Fruit fly (Drosophila melanogaster): ENCODE results near the gene out.
A peak's percentile ranks its signal among the peaks of the same experiment; 100 is the strongest.

Gene out

DNA sequence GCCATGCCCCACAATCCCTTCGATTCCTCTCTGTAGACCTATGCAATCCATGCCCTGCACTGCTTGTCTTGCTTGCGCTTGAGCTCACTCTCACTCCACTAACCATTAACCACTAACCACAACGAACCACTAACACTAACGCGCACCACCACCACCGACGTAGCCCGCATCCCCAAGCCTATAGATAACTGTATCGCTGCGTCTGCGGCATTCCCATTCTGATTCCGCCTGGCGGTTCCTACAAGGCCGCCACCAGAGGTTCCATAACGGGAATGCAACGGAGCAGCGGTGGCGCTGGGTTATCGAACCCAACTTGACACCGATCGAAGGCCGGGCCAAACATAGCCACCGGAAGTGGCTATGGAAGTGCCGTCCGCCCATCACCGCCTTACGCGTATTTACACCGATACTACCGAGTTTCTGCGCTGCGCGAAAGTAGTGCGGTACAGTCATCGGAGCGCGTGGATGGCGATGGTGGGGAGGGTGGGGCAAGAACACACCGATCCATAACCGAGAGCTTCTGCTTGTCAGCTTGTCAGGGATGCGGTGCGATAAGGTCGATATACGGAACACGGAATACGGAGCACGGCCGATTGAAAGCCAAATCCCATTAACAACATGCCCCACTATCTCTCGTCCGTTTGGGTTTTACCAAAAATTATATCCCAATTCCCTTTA lies 56.0 kb downstream of the out start:
- TF ChIP-seq E2f1 (GFP tag; IDR thresholded peaks at IDR 0.05) (no peak), Ets65A (GFP tag) (peak; percentile 59), gcm (GFP tag; optimal IDR thresholded peaks at IDR 0.05) (peak; percentile 60), CG1832 (GFP tag; optimal IDR thresholded peaks at IDR 0.05) (peak; percentile 6), lab (GFP tag; optimal IDR thresholded peaks at IDR 0.05) (peak; percentile 91), CG18011 (GFP tag; optimal IDR thresholded peaks at IDR 0.05) (peak; percentile 94), crol (GFP tag; IDR thresholded peaks at IDR 0.05) (peak; percentile 61), vfl (GFP tag; optimal IDR thresholded peaks at IDR 0.05) (no peak), cg (GFP tag; optimal IDR thresholded peaks at IDR 0.05) (peak; percentile 12), CG1233 (GFP tag; optimal IDR thresholded peaks at IDR 0.05) (no peak)

dm6 chrX:19264396-19264795 lies 57.5 kb downstream of the out start:
- TF ChIP-seq CG4328 (GFP tag; optimal IDR thresholded peaks at IDR 0.05), result no peak
- TF ChIP-seq pzg (GFP tag; optimal IDR thresholded peaks at IDR 0.05), result no peak
- no peak for TF ChIP-seq Chrac-16 (GFP tag; optimal IDR thresholded peaks at IDR 0.05)
- no peak for TF ChIP-seq lov (optimal IDR thresholded peaks at IDR 0.05)
- no peak for TF ChIP-seq lov (GFP tag; IDR thresholded peaks at IDR 0.05)
- no peak for TF ChIP-seq twi (tag; optimal IDR thresholded peaks at IDR 0.05)
- no peak for TF ChIP-seq sna (GFP tag; IDR thresholded peaks at IDR 0.05; ENCODE audit: partially characterized antibody)
- TF ChIP-seq Sox102F (GFP tag; optimal IDR thresholded peaks at IDR 0.05), result no peak
- no peak for TF ChIP-seq CG17361 (GFP tag; IDR thresholded peaks at IDR 0.05)
- TF ChIP-seq CG8290 (GFP tag; optimal IDR thresholded peaks at IDR 0.05), result no peak
- no peak for TF ChIP-seq CG8290 (tag; optimal IDR thresholded peaks at IDR 0.05)
- no peak for TF ChIP-seq org-1 (GFP tag; optimal IDR thresholded peaks at IDR 0.05)
- TF ChIP-seq Myb (GFP tag; optimal IDR thresholded peaks at IDR 0.05), result no peak
- TF ChIP-seq CG12071 (GFP tag; optimal IDR thresholded peaks at IDR 0.05), result no peak
- no peak for TF ChIP-seq CG11398 (GFP tag; optimal IDR thresholded peaks at IDR 0.05)
- TF ChIP-seq CG2129 (GFP tag; IDR thresholded peaks at IDR 0.05; ENCODE audit: partially characterized antibody), result no peak
- peak; percentile 66 for TF ChIP-seq CG1832 (GFP tag; optimal IDR thresholded peaks at IDR 0.05)
- TF ChIP-seq CG2678 (tag; optimal IDR thresholded peaks at IDR 0.05), result no peak
- TF ChIP-seq Atf3 (GFP tag; optimal IDR thresholded peaks at IDR 0.05), result no peak
- TF ChIP-seq Spps (tag; optimal IDR thresholded peaks at IDR 0.05), result no peak
- no peak for TF ChIP-seq CG17568 (GFP tag; optimal IDR thresholded peaks at IDR 0.05)
- TF ChIP-seq CG16863 (GFP tag; optimal IDR thresholded peaks at IDR 0.05), result no peak
- peak; percentile 23 for TF ChIP-seq Med (GFP tag)
- TF ChIP-seq HLH3B (GFP tag; IDR thresholded peaks at IDR 0.05), result no peak
- no peak for TF ChIP-seq CG3838 (GFP tag; optimal IDR thresholded peaks at IDR 0.05)
- no peak for TF ChIP-seq bigmax (GFP tag; optimal IDR thresholded peaks at IDR 0.05)
- no peak for TF ChIP-seq CG2875 (GFP tag; optimal IDR thresholded peaks at IDR 0.05)
- no peak for TF ChIP-seq sisA (GFP tag; IDR thresholded peaks at IDR 0.05)
- TF ChIP-seq CG18262 (tag; optimal IDR thresholded peaks at IDR 0.05), result no peak
- no peak for TF ChIP-seq TFAM (GFP tag; optimal IDR thresholded peaks at IDR 0.05)
- TF ChIP-seq cg (GFP tag; optimal IDR thresholded peaks at IDR 0.05), result peak; percentile 91
- no peak for TF ChIP-seq CG18764 (GFP tag; optimal IDR thresholded peaks at IDR 0.05)
- TF ChIP-seq Trl (optimal IDR thresholded peaks at IDR 0.05), result peak in 1 of 2 experiments; percentile 43
- TF ChIP-seq Trl (GFP tag; optimal IDR thresholded peaks at IDR 0.05), result no peak
- no peak for TF ChIP-seq CG5180 (GFP tag; optimal IDR thresholded peaks at IDR 0.05)
- no peak for TF ChIP-seq oc (tag; optimal IDR thresholded peaks at IDR 0.05)

Measured in whole organism, embryonic.